Fruit fly (Drosophila melanogaster) whole organism, embryonic: Measurements from ENCODE around the gene Tailor.

Source experiments
- CG10321 ChIP-seq: fragments of 200-800 bp; sonication (Bioruptor generic); IDR thresholded peaks from 2 replicates; pipeline ENCODE4 v1.3.6; 2022; ENCODE audit warnings: missing biosample characterization, missing genetic modification characterization
- CG12155 ChIP-seq: fragments of 200-800 bp; sonication (Bioruptor generic); optimal IDR thresholded peaks from 3 replicates; lab custom pipeline; 2016; ENCODE audit warnings: missing biosample characterization, missing genetic modification characterization
- CG12299 ChIP-seq: fragments of 200-800 bp; sonication (Bioruptor generic); optimal IDR thresholded peaks from 2 replicates; lab custom pipeline; 2018; ENCODE audit warnings: missing biosample characterization, mild to moderate bottlenecking, missing genetic modification characterization
- CG14965 ChIP-seq: fragments of 200-800 bp; sonication (Bioruptor generic); optimal IDR thresholded peaks from 2 replicates; lab custom pipeline; 2016; ENCODE audit warnings: missing biosample characterization, missing genetic modification characterization, borderline replicate concordance
- CG2116 ChIP-seq: fragments of 200-800 bp; sonication (Bioruptor generic); optimal IDR thresholded peaks from 3 replicates; lab custom pipeline; 2018; ENCODE audit warnings: missing biosample characterization, mild to moderate bottlenecking, missing genetic modification characterization
- CG3163 ChIP-seq: fragments of 200-800 bp; sonication (Bioruptor generic); optimal IDR thresholded peaks from 3 replicates; lab custom pipeline; 2016; ENCODE audit warnings: missing biosample characterization, missing genetic modification characterization
- CG3838 ChIP-seq: fragments of 200-800 bp; sonication (Bioruptor generic); optimal IDR thresholded peaks from 3 replicates; lab custom pipeline; 2016; ENCODE audit warnings: missing biosample characterization, missing genetic modification characterization
- CG43689 ChIP-seq: fragments of 200-800 bp; sonication (Bioruptor generic); IDR thresholded peaks from 2 replicates; pipeline ENCODE4 v1.3.6; 2022; ENCODE audit warnings: missing biosample characterization, missing genetic modification characterization
- CG6175 ChIP-seq: fragments of 200-800 bp; sonication (Bioruptor generic); IDR thresholded peaks from 3 replicates; pipeline ENCODE4 v1.3.6; 2022; ENCODE audit warnings: missing biosample characterization, missing genetic modification characterization
- CG6254 ChIP-seq: fragments of 200-800 bp; sonication (Bioruptor generic); optimal IDR thresholded peaks from 3 replicates; lab custom pipeline; 2017; ENCODE audit warnings: mild to moderate bottlenecking, missing biosample characterization, missing genetic modification reagents, missing genetic modification characterization
- CG6813 ChIP-seq: fragments of 200-800 bp; sonication (Bioruptor generic); optimal IDR thresholded peaks from 2 replicates; lab custom pipeline; 2017; ENCODE audit warnings: missing biosample characterization, missing genetic modification characterization, mild to moderate bottlenecking, moderate library complexity, missing genetic modification reagents
- CG7928 ChIP-seq: fragments of 200-800 bp; sonication (Bioruptor generic); optimal IDR thresholded peaks from 2 replicates; lab custom pipeline; 2017; ENCODE audit warnings: missing biosample characterization, mild to moderate bottlenecking, missing genetic modification characterization
- CG8359 ChIP-seq: fragments of 200-800 bp; sonication (Bioruptor generic); optimal IDR thresholded peaks from 2 replicates; lab custom pipeline; 2017; ENCODE audit warnings: missing biosample characterization, mild to moderate bottlenecking, missing genetic modification characterization, borderline replicate concordance
- CG8924 ChIP-seq: fragments of 200-800 bp; optimal IDR thresholded peaks from 3 replicates; lab custom pipeline; 2019; ENCODE audit warnings: missing biosample characterization, mild to moderate bottlenecking, missing genetic modification characterization, moderate library complexity
- CTCF ChIP-seq: fragments of 200-800 bp; sonication (Bioruptor generic); optimal IDR thresholded peaks from 2 replicates; lab custom pipeline; 2017; ENCODE audit warnings: missing biosample characterization, mild to moderate bottlenecking, missing genetic modification characterization, moderate library complexity
- CrebB ChIP-seq: fragments of 200-800 bp; sonication (Bioruptor generic); optimal IDR thresholded peaks from 3 replicates; lab custom pipeline; 2018; ENCODE audit warnings: missing biosample characterization, mild to moderate bottlenecking, missing genetic modification characterization
- Elba2 ChIP-seq: fragments of 200-800 bp; sonication (Bioruptor generic); optimal IDR thresholded peaks from 3 replicates; lab custom pipeline; 2016; ENCODE audit warnings: missing biosample characterization, missing genetic modification characterization
- Hmx ChIP-seq: fragments of 200-800 bp; sonication (Bioruptor generic); optimal IDR thresholded peaks from 2 replicates; lab custom pipeline; 2016; ENCODE audit warnings: missing biosample characterization, missing genetic modification characterization
- Hr78 ChIP-seq, 2 experiments: fragments of 200-800 bp in 1 of 2; fragments of >200 bp in 1 of 2; sonication (Bioruptor generic) in 1 of 2; optimal IDR thresholded peaks; 2 replicates each; lab custom pipeline; 2017 to 2019; ENCODE audit warnings: missing biosample characterization in 2 of 2, missing genetic modification characterization in 2 of 2, mild to moderate bottlenecking in 1 of 2, moderate library complexity in 1 of 2
- Lpt ChIP-seq: fragments of >200 bp; optimal IDR thresholded peaks from 2 replicates; lab custom pipeline; 2018; ENCODE audit warnings: missing biosample characterization, missing genetic modification characterization
- MBD-R2 ChIP-seq: fragments of 200-800 bp; sonication (Bioruptor generic); IDR thresholded peaks from 2 replicates; pipeline ENCODE4 v1.3.6; 2022; ENCODE audit warnings: missing biosample characterization, missing genetic modification characterization
- Med ChIP-seq: fragments of 200-800 bp; sonication (Bioruptor generic); peaks from one replicate; lab custom pipeline; 2016; ENCODE audit warnings: missing biosample characterization, missing genetic modification characterization, mild to moderate bottlenecking, inconsistent platforms, moderate library complexity
- Trl ChIP-seq, 3 experiments: fragments of >200 bp in 2 of 3; fragments of 200-800 bp in 1 of 3; sonication (Bioruptor generic) in 1 of 3; optimal IDR thresholded peaks; 2 replicates in 1 of 3; 3 replicates in 2 of 3; lab custom pipeline; 2016 to 2017; ENCODE audit warnings: missing biosample characterization in 1 of 3, missing genetic modification characterization in 1 of 3
- ab ChIP-seq: fragments of 200-800 bp; sonication (Bioruptor generic); optimal IDR thresholded peaks from 2 replicates; lab custom pipeline; 2016; ENCODE audit warnings: missing biosample characterization, missing genetic modification characterization
- cg ChIP-seq: fragments of 200-800 bp; sonication (Bioruptor generic); optimal IDR thresholded peaks from 3 replicates; lab custom pipeline; 2019; ENCODE audit warnings: missing biosample characterization, mild to moderate bottlenecking, missing genetic modification characterization, moderate library complexity
- chm ChIP-seq: fragments of 200-800 bp; sonication (Bioruptor generic); IDR thresholded peaks from 2 replicates; pipeline ENCODE4 v1.3.6; 2022; ENCODE audit warnings: missing biosample characterization, missing genetic modification characterization
- corto ChIP-seq: fragments of 200-800 bp; sonication (Bioruptor generic); optimal IDR thresholded peaks from 2 replicates; lab custom pipeline; 2016; ENCODE audit warnings: missing biosample characterization, mild to moderate bottlenecking, missing genetic modification characterization, moderate library complexity
- crol ChIP-seq: fragments of 200-800 bp; sonication (Bioruptor generic); IDR thresholded peaks from 2 replicates; pipeline ENCODE4 v1.3.6; 2022; ENCODE audit warnings: missing biosample characterization, missing genetic modification characterization
- dimm ChIP-seq: fragments of 200-800 bp; sonication (Bioruptor generic); IDR thresholded peaks from 2 replicates; pipeline ENCODE4 v1.3.6; 2022; ENCODE audit warnings: missing biosample characterization, missing genetic modification characterization
- dmrt99B ChIP-seq: fragments of 200-800 bp; sonication (Bioruptor generic); optimal IDR thresholded peaks from 2 replicates; lab custom pipeline; 2018; ENCODE audit warnings: missing biosample characterization, mild to moderate bottlenecking, missing genetic modification characterization, moderate library complexity
- fd64A ChIP-seq: fragments of 200-800 bp; sonication (Bioruptor generic); optimal IDR thresholded peaks from 3 replicates; lab custom pipeline; 2018; ENCODE audit warnings: missing biosample characterization, mild to moderate bottlenecking, missing genetic modification characterization
- fru ChIP-seq: fragments of >200 bp; optimal IDR thresholded peaks from 2 replicates; lab custom pipeline; 2017
- kah ChIP-seq: fragments of 200-800 bp; sonication (Bioruptor generic); optimal IDR thresholded peaks from 2 replicates; lab custom pipeline; 2018; ENCODE audit warnings: missing biosample characterization, mild to moderate bottlenecking, missing genetic modification characterization
- kni ChIP-seq: fragments of 200-800 bp; sonication (Bioruptor generic); optimal IDR thresholded peaks from 3 replicates; lab custom pipeline; 2017; ENCODE audit warnings: mild to moderate bottlenecking, missing biosample characterization, missing genetic modification reagents, missing genetic modification characterization
- knrl ChIP-seq: fragments of 200-800 bp; sonication (Bioruptor generic); IDR thresholded peaks from 3 replicates; pipeline ENCODE4 v1.3.6; 2022; ENCODE audit warnings: missing biosample characterization, missing genetic modification characterization; ENCODE audit not compliant: partially characterized antibody
- lov ChIP-seq, 2 experiments: fragments of 200-800 bp in 1 of 2; fragments of >200 bp in 1 of 2; sonication (Bioruptor generic) in 1 of 2; IDR thresholded peaks in 1 of 2; optimal IDR thresholded peaks in 1 of 2; 2 replicates in 1 of 2; 3 replicates in 1 of 2; pipeline versions ENCODE4 v1.3.6 to Lab custom; 2017 to 2022; ENCODE audit warnings: missing biosample characterization in 1 of 2, missing genetic modification characterization in 1 of 2
- mld ChIP-seq: fragments of 200-800 bp; sonication (Bioruptor generic); IDR thresholded peaks from 3 replicates; pipeline ENCODE4 v1.3.6; 2022; ENCODE audit warnings: missing biosample characterization, missing genetic modification characterization; ENCODE audit not compliant: partially characterized antibody
- nom ChIP-seq: fragments of 200-800 bp; sonication (Bioruptor generic); optimal IDR thresholded peaks from 2 replicates; lab custom pipeline; 2017; ENCODE audit warnings: missing biosample characterization, missing genetic modification characterization, mild to moderate bottlenecking, moderate library complexity, missing genetic modification reagents
- pros ChIP-seq: fragments of 200-800 bp; sonication (Bioruptor generic); optimal IDR thresholded peaks from 3 replicates; lab custom pipeline; 2019; ENCODE audit warnings: missing biosample characterization, mild to moderate bottlenecking, missing genetic modification characterization, moderate library complexity
- schlank ChIP-seq: fragments of 200-800 bp; sonication (Bioruptor generic); optimal IDR thresholded peaks from 2 replicates; lab custom pipeline; 2018; ENCODE audit warnings: missing biosample characterization, mild to moderate bottlenecking, missing genetic modification characterization
- sens-2 ChIP-seq: fragments of 200-800 bp; sonication (Bioruptor generic); IDR thresholded peaks from 2 replicates; pipeline ENCODE4 v1.3.6; 2022; ENCODE audit warnings: missing biosample characterization, missing genetic modification characterization
- seq ChIP-seq: fragments of 200-800 bp; sonication (Bioruptor generic); IDR thresholded peaks from 2 replicates; pipeline ENCODE4 v1.3.6; 2022; ENCODE audit warnings: missing biosample characterization, missing genetic modification characterization
- sim ChIP-seq: fragments of 200-800 bp; sonication (Bioruptor generic); IDR thresholded peaks from 2 replicates; pipeline ENCODE4 v1.3.6; 2022; ENCODE audit warnings: missing biosample characterization, missing genetic modification characterization
- sqz ChIP-seq: fragments of 200-800 bp; sonication (Bioruptor generic); optimal IDR thresholded peaks from 3 replicates; lab custom pipeline; 2018; ENCODE audit warnings: missing biosample characterization, mild to moderate bottlenecking, missing genetic modification characterization
- trem ChIP-seq: fragments of 200-800 bp; optimal IDR thresholded peaks from 3 replicates; lab custom pipeline; 2019; ENCODE audit warnings: missing biosample characterization, mild to moderate bottlenecking, missing genetic modification characterization, moderate library complexity
- zen2 ChIP-seq: fragments of 200-800 bp; sonication (Bioruptor generic); IDR thresholded peaks from 3 replicates; pipeline ENCODE4 v1.3.6; 2022; ENCODE audit warnings: missing biosample characterization, missing genetic modification characterization; ENCODE audit not compliant: partially characterized antibody
- zfh1 ChIP-seq: fragments of 200-800 bp; sonication (Bioruptor generic); IDR thresholded peaks from 3 replicates; pipeline ENCODE4 v1.3.6; 2022; ENCODE audit warnings: missing biosample characterization, missing genetic modification characterization

The Tailor gene

dm6 chr3R:7102853-7103833, 17.3 kb upstream of the Tailor start (continued):
- TF ChIP-seq chm (peak; percentile 8; the same call in 1 of the 2 replicates), CrebB (tag; lab: Kevin White, UChicago) (peak; percentile 19), kah (GFP tag; lab: Kevin White, UChicago) (peak; percentile 31), knrl (GFP tag; lab: Robert Waterston, UW) (no peak), corto (GFP tag; lab: Kevin White, UChicago) (peak; percentile 4), zfh1 (peak; percentile 36; the same call in 1 of the 3 replicates), CG6254 (GFP tag; lab: Kevin White, UChicago) (peak; percentile 4), mld (no peak), Lpt (GFP tag; lab: Kevin White, UChicago) (peak; percentile 73), CG6813 (GFP tag; lab: Kevin White, UChicago) (peak; percentile 64), MBD-R2 (GFP tag; lab: Robert Waterston, UW) (no peak), Hr78 (GFP tag; optimal IDR thresholded peaks at IDR 0.05; lab: Kevin White, UChicago) (peak in 1 of 2 experiments; percentile 14), CG12155 (GFP tag; lab: Kevin White, UChicago) (no peak), nom (peak; percentile 37), ab (no peak), CG10321 (GFP tag; lab: Robert Waterston, UW) (no peak), dimm (GFP tag; lab: Robert Waterston, UW) (no peak), fd64A (GFP tag; lab: Kevin White, UChicago) (peak; percentile 19), fru (lab: Kevin White, UChicago) (no peak), CG2116 (peak; percentile 11), CTCF (no peak), sens-2 (peak; percentile 60), CG7928 (GFP tag; lab: Kevin White, UChicago) (no peak), schlank (tag; lab: Kevin White, UChicago) (no peak), seq (GFP tag; lab: Robert Waterston, UW) (peak; percentile 70), trem (tag; lab: Kevin White, UChicago) (peak; percentile 8), Elba2 (GFP tag; lab: Kevin White, UChicago) (peak; percentile 98), dmrt99B (tag; lab: Kevin White, UChicago) (peak; percentile 4), Med (GFP tag; lab: Kevin White, UChicago) (peak; percentile 78), CG8924 (tag; lab: Kevin White, UChicago) (peak; percentile 33), CG6175 (no peak), sim (no peak), pros (peak; percentile 83), CG8359 (GFP tag; lab: Kevin White, UChicago) (no peak), CG12299 (no peak), zen2 (GFP tag; lab: Robert Waterston, UW) (peak; percentile 48; the same call in 1 of the 3 replicates), crol (GFP tag; lab: Robert Waterston, UW) (peak; percentile 91), CG3838 (GFP tag; lab: Kevin White, UChicago) (peak; percentile 1), cg (GFP tag; lab: Kevin White, UChicago) (peak; percentile 98), sqz (peak; percentile 84), Hmx (GFP tag; lab: Kevin White, UChicago) (no peak), CG43689 (GFP tag; lab: Robert Waterston, UW) (no peak), kni (GFP tag; lab: Kevin White, UChicago) (peak; percentile 71), Trl (optimal IDR thresholded peaks at IDR 0.05; lab: Kevin White, UChicago) (peak; percentile 88 to 100), Trl (GFP tag; optimal IDR thresholded peaks at IDR 0.05; lab: Kevin White, UChicago) (no peak), CG14965 (GFP tag; lab: Kevin White, UChicago) (no peak), lov (optimal IDR thresholded peaks at IDR 0.05; lab: Kevin White, UChicago) (no peak), lov (GFP tag; IDR thresholded peaks at IDR 0.05; lab: Robert Waterston, UW) (no peak), CG3163 (GFP tag; lab: Kevin White, UChicago) (peak; percentile 17)
